Worm (Caenorhabditis elegans): ENCODE results near the gene F47B10.5.

ce11 chrX:10851735-10852134 lies 38.6 kb downstream of the F47B10.5 start:
- TF ChIP-seq nfya-1 (tag; optimal IDR thresholded peaks at IDR 0.05; ENCODE audit: borderline replicate concordance, insufficient read depth) (no peak), ets-4 (GFP tag; optimal IDR thresholded peaks at IDR 0.05) (no peak), pha-4 (tag; optimal IDR thresholded peaks at IDR 0.05) (no peak), repo-1 (tag; optimal IDR thresholded peaks at IDR 0.05) (no peak), lsl-1 (GFP tag; optimal IDR thresholded peaks at IDR 0.05) (no peak), B0019.2 (GFP tag; conservative IDR thresholded peaks at IDR 0.05) (no peak), F37B4.10 (GFP tag; IDR thresholded peaks at IDR 0.05) (no peak), C06A6.2 (GFP tag; conservative IDR thresholded peaks at IDR 0.05) (no peak), F10E7.11 (tag; optimal IDR thresholded peaks at IDR 0.05) (no peak), F33H1.4 (GFP tag; IDR thresholded peaks at IDR 0.05) (no peak), ama-1 (optimal IDR thresholded peaks at IDR 0.05) (no peak), ama-1 (GFP tag; optimal IDR thresholded peaks at IDR 0.05) (no peak)

Measured in whole organism, young adult.